Worm (Caenorhabditis elegans) whole organism, young adult: ENCODE results near the gene ugtp-1.
A peak's percentile ranks its signal among the peaks of the same experiment; 100 is the strongest.

Source experiments
- B0261.1 ChIP-seq: sonication (generic microtip); optimal IDR thresholded peaks from 2 replicates; lab custom pipeline; 2016; ENCODE audit warnings: mild to moderate bottlenecking, missing genetic modification characterization, moderate library complexity, missing compliant biosample characterization
- B0336.3 ChIP-seq: fragments of 200-800 bp; sonication (Bioruptor generic); IDR thresholded peaks from 2 replicates; pipeline ENCODE4 v1.3.6; 2022; ENCODE audit warnings: missing genetic modification characterization, missing compliant biosample characterization
- F52B5.7 ChIP-seq: sonication (generic microtip); optimal IDR thresholded peaks from 2 replicates; lab custom pipeline; 2016; ENCODE audit warnings: mild to moderate bottlenecking, missing genetic modification characterization, missing compliant biosample characterization
- F55B11.4 ChIP-seq: sonication (generic microtip); optimal IDR thresholded peaks from 2 replicates; lab custom pipeline; 2016; ENCODE audit warnings: missing compliant biosample characterization, missing genetic modification characterization, borderline replicate concordance; ENCODE audit not compliant: insufficient read depth
- K11D2.4 ChIP-seq: fragments of 200-800 bp; sonication (Bioruptor generic); IDR thresholded peaks from 2 replicates; pipeline ENCODE4 v1.3.6; 2022; ENCODE audit warnings: missing genetic modification reagents, missing genetic modification characterization, missing compliant biosample characterization
- K12H6.12 ChIP-seq: fragments of 200-800 bp; sonication (Bioruptor generic); optimal IDR thresholded peaks from 2 replicates; lab custom pipeline; 2018; ENCODE audit warnings: mild to moderate bottlenecking, missing genetic modification characterization, missing compliant biosample characterization
- Y53G8AR.9 ChIP-seq: fragments of 200-800 bp; sonication (Bioruptor generic); conservative IDR thresholded peaks from 2 replicates; pipeline ENCODE4 v1.3.6; 2022; ENCODE audit warnings: missing genetic modification reagents, missing genetic modification characterization, missing compliant biosample characterization
- ZK185.1 ChIP-seq: sonication (generic microtip); optimal IDR thresholded peaks from 2 replicates; lab custom pipeline; 2016; ENCODE audit warnings: mild to moderate bottlenecking, missing genetic modification characterization, missing compliant biosample characterization; ENCODE audit not compliant: poor library complexity, severe bottlenecking
- bed-2 ChIP-seq: fragments of 200-800 bp; sonication (Bioruptor generic); IDR thresholded peaks from 2 replicates; pipeline ENCODE4 v1.3.6; 2022; ENCODE audit warnings: missing genetic modification reagents, missing genetic modification characterization, missing compliant biosample characterization
- cebp-1 ChIP-seq, 2 experiments: fragments of 200-800 bp in 1 of 2; sonication (Bioruptor generic) in 1 of 2; sonication (generic microtip) in 1 of 2; IDR thresholded peaks in 1 of 2; optimal IDR thresholded peaks in 1 of 2; 2 replicates each; pipeline versions ENCODE4 v1.3.6 to Lab custom; 2017 to 2022; ENCODE audit warnings: missing compliant biosample characterization in 2 of 2, missing genetic modification characterization in 2 of 2, mild to moderate bottlenecking in 1 of 2, missing genetic modification reagents in 1 of 2, moderate library complexity in 1 of 2
- cebp-2 ChIP-seq: fragments of 200-800 bp; sonication (Bioruptor generic); IDR thresholded peaks from 2 replicates; pipeline ENCODE4 v1.3.6; 2022; ENCODE audit warnings: missing genetic modification characterization, missing compliant biosample characterization
- ceh-27 ChIP-seq: fragments of 200-800 bp; sonication (Bioruptor generic); optimal IDR thresholded peaks from 2 replicates; lab custom pipeline; 2018; ENCODE audit warnings: mild to moderate bottlenecking, missing genetic modification characterization, moderate library complexity, missing compliant biosample characterization
- ceh-91 ChIP-seq: fragments of 200-800 bp; sonication (Bioruptor generic); IDR thresholded peaks from 2 replicates; pipeline ENCODE4 v1.3.6; 2022; ENCODE audit warnings: missing genetic modification reagents, missing genetic modification characterization, missing compliant biosample characterization
- die-1 ChIP-seq: sonication (generic microtip); optimal IDR thresholded peaks from 2 replicates; lab custom pipeline; 2016; ENCODE audit warnings: missing genotype, mild to moderate bottlenecking, missing genetic modification characterization, missing compliant biosample characterization
- dox-1 ChIP-seq: fragments of 200-800 bp; sonication (Bioruptor generic); IDR thresholded peaks from 2 replicates; pipeline ENCODE4 v1.3.6; 2022; ENCODE audit warnings: missing genetic modification reagents, missing genetic modification characterization, missing compliant biosample characterization
- dpl-1 ChIP-seq: fragments of 150-350 bp; optimal IDR thresholded peaks from 2 replicates; lab custom pipeline; 2014; ENCODE audit warnings: missing biosample characterization, missing genetic modification reagents, missing genetic modification characterization
- efl-1 ChIP-seq: fragments of 150-350 bp; optimal IDR thresholded peaks from 2 replicates; lab custom pipeline; 2014; ENCODE audit warnings: missing biosample characterization, missing genetic modification reagents, missing genetic modification characterization
- egrh-3 ChIP-seq: fragments of 200-800 bp; sonication (Bioruptor generic); IDR thresholded peaks from 2 replicates; pipeline ENCODE4 v1.3.6; 2022; ENCODE audit warnings: missing genetic modification reagents, missing genetic modification characterization, missing compliant biosample characterization
- gei-17 ChIP-seq: fragments of 200-800 bp; sonication (Bioruptor generic); optimal IDR thresholded peaks from 2 replicates; lab custom pipeline; 2018; ENCODE audit warnings: mild to moderate bottlenecking, missing genetic modification characterization, missing compliant biosample characterization
- him-1 ChIP-seq: sonication (generic microtip); optimal IDR thresholded peaks from 2 replicates; lab custom pipeline; 2016; ENCODE audit warnings: missing genotype, missing genetic modification reagents, missing genetic modification characterization, missing compliant biosample characterization
- lag-1 ChIP-seq: fragments of 200-800 bp; sonication (Bioruptor generic); IDR thresholded peaks from 2 replicates; pipeline ENCODE4 v1.3.6; 2022; ENCODE audit warnings: missing genetic modification reagents, missing genetic modification characterization, missing compliant biosample characterization
- let-607 ChIP-seq, 2 experiments: fragments of 200-800 bp in 1 of 2; sonication (Bioruptor generic) in 1 of 2; sonication (generic microtip) in 1 of 2; optimal IDR thresholded peaks; 2 replicates each; lab custom pipeline; 2016 to 2018; ENCODE audit warnings: mild to moderate bottlenecking in 2 of 2, missing compliant biosample characterization in 2 of 2, missing genetic modification characterization in 2 of 2, moderate library complexity in 2 of 2, missing genotype in 1 of 2
- lin-54 ChIP-seq: fragments of 200-800 bp; sonication (Bioruptor generic); optimal IDR thresholded peaks from 2 replicates; lab custom pipeline; 2018; ENCODE audit warnings: mild to moderate bottlenecking, missing genetic modification characterization, missing compliant biosample characterization
- lir-1 ChIP-seq: fragments of 200-800 bp; sonication (Bioruptor generic); conservative IDR thresholded peaks from 2 replicates; pipeline ENCODE4 v1.3.6; 2022; ENCODE audit warnings: missing genetic modification reagents, missing genetic modification characterization, missing compliant biosample characterization
- nfya-1 ChIP-seq: sonication (generic microtip); optimal IDR thresholded peaks from 2 replicates; lab custom pipeline; 2017; ENCODE audit warnings: antibody characterized with exemption, missing compliant biosample characterization, missing genetic modification characterization, borderline replicate concordance; ENCODE audit not compliant: insufficient read depth
- nhr-179 ChIP-seq: sonication (generic microtip); optimal IDR thresholded peaks from 2 replicates; lab custom pipeline; 2016; ENCODE audit warnings: mild to moderate bottlenecking, missing genetic modification characterization, missing compliant biosample characterization
- nhr-80 ChIP-seq: sonication (generic microtip); optimal IDR thresholded peaks from 2 replicates; lab custom pipeline; 2016; ENCODE audit warnings: missing genetic modification characterization, missing compliant biosample characterization
- pha-4 ChIP-seq: fragments of 150-350 bp; sonication (generic microtip); optimal IDR thresholded peaks from 2 replicates; lab custom pipeline; 2014; ENCODE audit warnings: missing biosample characterization, missing genetic modification reagents, missing genetic modification characterization
- rec-8 ChIP-seq, 2 experiments: sonication (generic microtip); optimal IDR thresholded peaks; 2 replicates each; lab custom pipeline; 2016; ENCODE audit warnings: mild to moderate bottlenecking in 2 of 2, missing genetic modification characterization in 2 of 2, missing genetic modification reagents in 2 of 2, missing genotype in 2 of 2, missing biosample characterization in 1 of 2, missing compliant biosample characterization in 1 of 2, moderate library complexity in 1 of 2
- rpc-1 ChIP-seq, 2 experiments: fragments of 150-350 bp in 1 of 2; sonication (generic microtip) in 1 of 2; optimal IDR thresholded peaks; 2 replicates each; lab custom pipeline; 2014 to 2018; ENCODE audit warnings: missing biosample characterization in 1 of 2, missing genetic modification characterization in 1 of 2, missing genetic modification reagents in 1 of 2, missing genotype in 1 of 2
- sea-2 ChIP-seq: fragments of 200-800 bp; sonication (Bioruptor generic); IDR thresholded peaks from 2 replicates; pipeline ENCODE4 v1.3.6; 2022; ENCODE audit warnings: missing genetic modification characterization, missing compliant biosample characterization
- snpc-1.3 ChIP-seq: sonication (generic microtip); optimal IDR thresholded peaks from 2 replicates; lab custom pipeline; 2017; ENCODE audit warnings: missing genetic modification characterization, mild to moderate bottlenecking, missing compliant biosample characterization, antibody characterized with exemption, moderate library complexity, missing genotype, missing genetic modification reagents; ENCODE audit not compliant: insufficient read depth
- somi-1 ChIP-seq: fragments of 200-800 bp; sonication (Bioruptor generic); optimal IDR thresholded peaks from 2 replicates; lab custom pipeline; 2018; ENCODE audit warnings: mild to moderate bottlenecking, missing genetic modification characterization, missing compliant biosample characterization
- tbx-9 ChIP-seq: sonication (generic microtip); optimal IDR thresholded peaks from 2 replicates; lab custom pipeline; 2016; ENCODE audit warnings: borderline replicate concordance, missing genetic modification characterization, inconsistent platforms, missing compliant biosample characterization
- unc-130 ChIP-seq: sonication (generic microtip); optimal IDR thresholded peaks from 2 replicates; lab custom pipeline; 2016; ENCODE audit warnings: missing genetic modification reagents, missing genetic modification characterization, missing compliant biosample characterization
- unc-62 ChIP-seq: fragments of 150-350 bp; optimal IDR thresholded peaks from 2 replicates; lab custom pipeline; 2014; ENCODE audit warnings: missing biosample characterization, missing genetic modification reagents, missing genetic modification characterization
- xnd-1 ChIP-seq: sonication (generic microtip); optimal IDR thresholded peaks from 2 replicates; lab custom pipeline; 2016; ENCODE audit warnings: missing genotype, missing genetic modification reagents, missing genetic modification characterization, missing compliant biosample characterization
- zim-3 ChIP-seq: sonication (generic microtip); optimal IDR thresholded peaks from 2 replicates; lab custom pipeline; 2017; ENCODE audit warnings: mild to moderate bottlenecking, missing genetic modification characterization, moderate library complexity, missing compliant biosample characterization
- ztf-25 ChIP-seq: fragments of 200-800 bp; sonication (Bioruptor generic); IDR thresholded peaks from 2 replicates; pipeline ENCODE4 v1.3.6; 2022; ENCODE audit warnings: missing genetic modification reagents, missing genetic modification characterization, missing compliant biosample characterization

Gene ugtp-1

DNA sequence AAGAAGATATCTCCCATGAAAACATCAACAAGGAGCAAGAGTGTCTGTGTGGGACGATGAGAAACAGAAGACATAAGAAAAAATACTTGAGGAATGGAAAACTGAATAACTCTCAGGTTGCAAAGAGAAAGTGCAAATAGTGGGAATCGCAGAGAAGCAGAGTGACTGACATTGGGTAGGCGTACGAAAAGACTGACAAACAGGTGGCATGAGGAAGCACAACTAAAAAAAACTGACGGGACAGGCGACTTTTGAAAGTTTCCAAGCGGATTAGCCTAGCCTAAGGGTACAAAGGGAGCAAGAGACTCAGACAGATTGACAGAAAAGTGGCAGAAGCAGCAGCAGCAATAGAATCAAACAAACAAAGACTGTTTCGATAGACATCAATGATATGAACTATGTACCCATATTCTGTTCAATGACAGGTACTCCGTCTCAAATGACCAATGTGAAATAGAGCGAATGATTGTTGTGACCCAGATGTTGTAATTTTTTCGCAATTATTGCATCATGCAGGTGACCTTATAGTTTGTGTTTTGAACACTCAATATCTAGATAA, 16.1 kb downstream of the ugtp-1 start (continued):
- TF ChIP-seq egrh-3 (GFP tag; lab: Robert Waterston, UW) (no peak), lir-1 (GFP tag; lab: Robert Waterston, UW) (no peak), unc-130 (GFP tag; lab: Kevin White, UChicago) (no peak), F52B5.7 (tag; lab: Kevin White, UChicago) (no peak), xnd-1 (tag; lab: Kevin White, UChicago) (no peak), nfya-1 (tag; lab: Kevin White, UChicago) (no peak), K12H6.12 (tag; lab: Kevin White, UChicago) (peak; percentile 25)
- TF ChIP-seq, all 124 proteins: peak for 12

DNA sequence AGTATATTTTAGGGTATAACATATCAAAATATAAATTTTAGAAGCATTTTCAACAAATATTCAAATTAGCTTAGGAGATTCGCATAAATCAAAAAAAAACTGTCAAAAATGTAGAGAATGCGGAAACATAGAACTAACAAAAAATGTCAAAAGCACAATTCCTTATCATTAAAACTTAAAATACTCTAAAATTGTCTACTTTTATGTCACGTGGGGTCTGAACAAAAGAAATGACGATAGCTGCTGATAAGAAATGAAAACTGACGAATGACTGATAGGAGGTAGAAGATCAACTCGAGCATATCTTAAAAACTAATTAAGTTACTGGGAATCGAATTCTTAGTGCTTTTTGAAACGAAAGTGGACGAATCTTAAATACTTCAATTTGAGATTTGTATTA, 16.8 kb downstream of the ugtp-1 start:
- TF ChIP-seq efl-1 (GFP tag; lab: Kevin White, UChicago) (no peak), tbx-9 (tag; lab: Kevin White, UChicago) (no peak), ceh-27 (GFP tag; lab: Kevin White, UChicago) (no peak), nhr-80 (tag; lab: Kevin White, UChicago) (peak; percentile 35), snpc-1.3 (tag; lab: Kevin White, UChicago) (peak; percentile 1), dpl-1 (GFP tag; lab: Kevin White, UChicago) (no peak), bed-2 (GFP tag; lab: Robert Waterston, UW) (no peak), ztf-25 (GFP tag; lab: Robert Waterston, UW) (no peak), F55B11.4 (no peak), let-607 (tag; optimal IDR thresholded peaks at IDR 0.05; lab: Kevin White, UChicago) (peak in 1 of 2 experiments; percentile 42), cebp-2 (no peak), sea-2 (no peak), cebp-1 (GFP tag; IDR thresholded peaks at IDR 0.05; lab: Robert Waterston, UW) (no peak), cebp-1 (tag; optimal IDR thresholded peaks at IDR 0.05; lab: Kevin White, UChicago) (no peak), nhr-179 (tag; lab: Kevin White, UChicago) (no peak), lin-54 (GFP tag; lab: Kevin White, UChicago) (peak; percentile 6), unc-62 (GFP tag; lab: Kevin White, UChicago) (peak; percentile 55), B0336.3 (GFP tag; lab: Robert Waterston, UW) (no peak), ceh-91 (GFP tag; lab: Robert Waterston, UW) (no peak)
- TF ChIP-seq, all 124 proteins: peak for 5

ce11 chrIII:8733237-8733636, 17.3 kb downstream of the ugtp-1 start:
- TF ChIP-seq ZK185.1 (tag; lab: Kevin White, UChicago): no peak
- no peak for TF ChIP-seq die-1 (tag; lab: Kevin White, UChicago)
- no peak for TF ChIP-seq dox-1
- TF ChIP-seq tbx-9 (tag; lab: Kevin White, UChicago): no peak
- TF ChIP-seq rpc-1 (optimal IDR thresholded peaks at IDR 0.05; lab: Kevin White, UChicago): no peak
- TF ChIP-seq rpc-1 (tag; optimal IDR thresholded peaks at IDR 0.05; lab: Kevin White, UChicago): no peak
- TF ChIP-seq xnd-1 (tag; lab: Kevin White, UChicago): no peak
- TF ChIP-seq K11D2.4 (GFP tag; lab: Robert Waterston, UW): no peak
- no peak for TF ChIP-seq ceh-27 (GFP tag; lab: Kevin White, UChicago)
- TF ChIP-seq rec-8 (tag; optimal IDR thresholded peaks at IDR 0.05; lab: Kevin White, UChicago): no peak
- no peak for TF ChIP-seq lag-1 (GFP tag; lab: Robert Waterston, UW)
- no peak for TF ChIP-seq Y53G8AR.9 (GFP tag; lab: Robert Waterston, UW)
- TF ChIP-seq gei-17: no peak
- TF ChIP-seq pha-4 (tag; lab: Kevin White, UChicago): peak; percentile 70
- TF ChIP-seq him-1 (tag; lab: Kevin White, UChicago): no peak
- TF ChIP-seq somi-1 (GFP tag; lab: Kevin White, UChicago): peak; percentile 26
- no peak for TF ChIP-seq zim-3
- TF ChIP-seq cebp-1 (GFP tag; IDR thresholded peaks at IDR 0.05; lab: Robert Waterston, UW): peak; percentile 36; the same call in 1 of the 2 replicates
- TF ChIP-seq cebp-1 (tag; optimal IDR thresholded peaks at IDR 0.05; lab: Kevin White, UChicago): peak; percentile 54
- TF ChIP-seq B0261.1 (tag; lab: Kevin White, UChicago): no peak
- no peak for TF ChIP-seq dpl-1 (GFP tag; lab: Kevin White, UChicago)
